Fruit fly (Drosophila melanogaster) S2 (cell line): ENCODE measurements around the gene CG5758.

ENCODE experiments used
- CG8478 ChIP-seq: fragments of >200 bp; optimal IDR thresholded peaks from 2 replicates; lab custom pipeline; 2018
- CTCF ChIP-seq, 2 experiments: fragments of >200 bp; optimal IDR thresholded peaks; 2 replicates each; lab custom pipeline; 2018

DNA sequence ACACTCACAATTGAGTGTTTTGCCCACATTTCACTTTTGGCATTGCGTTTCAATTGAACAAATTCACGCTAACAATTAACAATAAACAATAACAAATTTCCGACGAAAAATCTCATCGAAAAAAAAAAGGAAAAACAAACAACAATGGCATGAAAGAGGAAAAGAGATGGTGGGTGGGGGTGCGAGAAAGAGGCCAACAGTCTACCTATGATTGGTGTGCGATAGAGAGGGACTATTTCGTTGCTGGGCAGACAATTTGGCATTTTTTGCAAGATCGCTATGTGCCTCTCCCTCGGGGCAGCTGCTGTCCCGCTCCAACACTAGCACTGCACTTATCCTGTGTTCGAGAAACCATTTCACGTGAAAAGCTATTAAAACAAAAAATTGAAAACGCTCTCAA, 30.1 kb downstream of the CG5758 start:
- TF ChIP-seq CG8478 (lab: Kevin White, UChicago) = no peak
- TF ChIP-seq CTCF (optimal IDR thresholded peaks at IDR 0.05; lab: Kevin White, UChicago) = no peak
